Fruit fly (Drosophila melanogaster): ENCODE results near the gene CG32563.

CG32563 gene

DNA sequence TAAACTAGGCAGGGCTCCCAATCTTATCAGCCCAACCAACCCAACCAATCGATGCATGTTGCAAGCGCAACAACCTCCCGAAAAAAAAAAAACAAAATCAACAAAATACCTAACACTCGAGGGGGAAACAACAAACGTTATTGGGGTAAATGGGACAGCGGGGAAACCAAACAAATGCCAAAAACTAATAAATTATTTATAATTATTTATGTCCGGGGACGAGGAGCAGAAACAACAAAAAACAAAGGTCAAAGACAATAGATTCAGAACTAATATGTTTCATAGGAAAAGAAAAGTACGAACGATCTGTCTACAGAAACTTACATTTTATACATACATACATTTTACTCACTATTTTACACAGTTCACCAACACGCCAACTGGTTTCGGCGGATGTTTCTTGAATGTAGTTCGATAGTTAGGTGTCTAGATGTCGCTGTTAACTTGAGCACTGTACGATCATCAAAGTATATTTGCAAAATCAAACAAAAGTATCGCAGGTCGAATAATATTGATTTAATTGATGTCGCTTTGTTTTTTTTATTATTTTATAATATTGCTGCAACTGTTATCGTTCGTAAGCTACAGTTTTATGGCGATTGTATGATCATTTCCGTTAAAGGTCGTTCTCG is 32.6 kb upstream of the CG32563 start (continued):
- TF ChIP-seq CG9876 (GFP tag; optimal IDR thresholded peaks at IDR 0.05), result peak; percentile 19
- peak; percentile 63 for TF ChIP-seq CG10979 (tag; optimal IDR thresholded peaks at IDR 0.05)
- peak; percentile 28 for TF ChIP-seq CG12659 (GFP tag; optimal IDR thresholded peaks at IDR 0.05)
- TF ChIP-seq HmgZ (tag; optimal IDR thresholded peaks at IDR 0.05), result peak; percentile 52
- TF ChIP-seq zen (tag; optimal IDR thresholded peaks at IDR 0.05), result peak; percentile 7
- peak; percentile 52 for TF ChIP-seq CG1603 (tag; optimal IDR thresholded peaks at IDR 0.05)
- TF ChIP-seq CG1647 (GFP tag; optimal IDR thresholded peaks at IDR 0.05), result peak; percentile 4
- peak; percentile 28 for TF ChIP-seq stwl (tag; optimal IDR thresholded peaks at IDR 0.05)
- TF ChIP-seq ci (GFP tag; IDR thresholded peaks at IDR 0.05), result 0 out of 3 replicates have a peak, but pooled peaks have one; percentile 50
- TF ChIP-seq CG5245 (GFP tag; optimal IDR thresholded peaks at IDR 0.05), result peak; percentile 33
- no peak for TF ChIP-seq CG11695 (GFP tag; IDR thresholded peaks at IDR 0.05)
- peak; percentile 41 for TF ChIP-seq Nf-YB (GFP tag; optimal IDR thresholded peaks at IDR 0.05)
- peak; percentile 42; the same call in 1 of the 3 replicates for TF ChIP-seq Mrtf (GFP tag; IDR thresholded peaks at IDR 0.05)
- peak; percentile 30; the same call in 1 of the 2 replicates for TF ChIP-seq CG32772 (GFP tag; IDR thresholded peaks at IDR 0.05)
- peak; percentile 35 for TF ChIP-seq CG2120 (GFP tag; optimal IDR thresholded peaks at IDR 0.05)
- TF ChIP-seq CG31441 (GFP tag; IDR thresholded peaks at IDR 0.05), result 0 out of 2 replicates have a peak, but pooled peaks have one; percentile 14
- TF ChIP-seq CG31365 (tag; optimal IDR thresholded peaks at IDR 0.05), result peak; percentile 4
- TF ChIP-seq CG42726 (GFP tag; IDR thresholded peaks at IDR 0.05; ENCODE audit: partially characterized antibody), result peak; percentile 58; the same call in 1 of the 2 replicates
- peak; percentile 14 for TF ChIP-seq CG12391 (tag; optimal IDR thresholded peaks at IDR 0.05)
- peak; percentile 68; the same call in 1 of the 3 replicates for TF ChIP-seq Dbx (GFP tag; IDR thresholded peaks at IDR 0.05)
- TF ChIP-seq CG33213 (GFP tag; optimal IDR thresholded peaks at IDR 0.05), result peak; percentile 54
- TF ChIP-seq CG7987 (GFP tag; optimal IDR thresholded peaks at IDR 0.05), result peak; percentile 41
- TF ChIP-seq dysf (GFP tag; IDR thresholded peaks at IDR 0.05), result peak; percentile 15; the same call in 1 of the 3 replicates
- peak; percentile 30 for TF ChIP-seq az2 (GFP tag; optimal IDR thresholded peaks at IDR 0.05)
- TF ChIP-seq CG8089 (GFP tag; optimal IDR thresholded peaks at IDR 0.05), result no peak
- TF ChIP-seq D (optimal IDR thresholded peaks at IDR 0.05), result no peak
- peak; percentile 9 for TF ChIP-seq D (GFP tag; optimal IDR thresholded peaks at IDR 0.05)
- peak; percentile 51 for TF ChIP-seq gem (tag; optimal IDR thresholded peaks at IDR 0.05)
- TF ChIP-seq CG4360 (GFP tag; IDR thresholded peaks at IDR 0.05), result 0 out of 2 replicates have a peak, but pooled peaks have one; percentile 13
- peak; percentile 10 for TF ChIP-seq CG14710 (tag; optimal IDR thresholded peaks at IDR 0.05)
- no peak for TF ChIP-seq CG12299 (tag; optimal IDR thresholded peaks at IDR 0.05)
- TF ChIP-seq pzg (GFP tag; optimal IDR thresholded peaks at IDR 0.05), result peak; percentile 0
- peak; percentile 41 for TF ChIP-seq CG10267 (tag; optimal IDR thresholded peaks at IDR 0.05)
- TF ChIP-seq insv (GFP tag; optimal IDR thresholded peaks at IDR 0.05), result peak in 1 of 2 experiments; percentile 27
- peak; percentile 42; the same call in 1 of the 2 replicates for TF ChIP-seq bbx (GFP tag; IDR thresholded peaks at IDR 0.05; ENCODE audit: partially characterized antibody)
- TF ChIP-seq al (GFP tag; IDR thresholded peaks at IDR 0.05), result no peak
- TF ChIP-seq CG11247 (GFP tag; IDR thresholded peaks at IDR 0.05), result peak; percentile 54
- no peak for TF ChIP-seq hkb (optimal IDR thresholded peaks at IDR 0.05)
- no peak for TF ChIP-seq hkb (GFP tag; IDR thresholded peaks at IDR 0.05)
- no peak for TF ChIP-seq luna (GFP tag; optimal IDR thresholded peaks at IDR 0.05)
- TF ChIP-seq Hr51 (GFP tag; optimal IDR thresholded peaks at IDR 0.05), result peak in 1 of 2 experiments; percentile 6
- TF ChIP-seq usp (GFP tag; optimal IDR thresholded peaks at IDR 0.05), result no peak
- TF ChIP-seq pnt (GFP tag; optimal IDR thresholded peaks at IDR 0.05), result peak; percentile 20
- no peak for TF ChIP-seq jumu (GFP tag; optimal IDR thresholded peaks at IDR 0.05)
- TF ChIP-seq Lhr (GFP tag; optimal IDR thresholded peaks at IDR 0.05), result peak; percentile 66
- TF ChIP-seq sr (GFP tag; IDR thresholded peaks at IDR 0.05), result no peak
- peak; percentile 42 for TF ChIP-seq Sox102F (GFP tag; optimal IDR thresholded peaks at IDR 0.05)
- peak; percentile 35 for TF ChIP-seq Chrac-16 (GFP tag; optimal IDR thresholded peaks at IDR 0.05)
- TF ChIP-seq CG9609 (GFP tag; optimal IDR thresholded peaks at IDR 0.05), result peak; percentile 3
- TF ChIP-seq Side (GFP tag; optimal IDR thresholded peaks at IDR 0.05), result no peak
